Fruit fly (Drosophila melanogaster) whole organism, wandering third instar larva: ENCODE results near the gene CG14645.

Experiments used
- Abd-B ChIP-seq: fragments of >200 bp; optimal IDR thresholded peaks from 2 replicates; lab custom pipeline; 2017; ENCODE audit warnings: missing biosample characterization, missing genetic modification characterization
- Myc ChIP-seq: fragments of >200 bp; optimal IDR thresholded peaks from 2 replicates; lab custom pipeline; 2017
- foxo ChIP-seq, 2 experiments: fragments of 200-800 bp; sonication (Bioruptor generic); optimal IDR thresholded peaks; 2 replicates in 1 of 2; 3 replicates in 1 of 2; lab custom pipeline; 2016 to 2017; ENCODE audit warnings: missing biosample characterization in 2 of 2, missing genetic modification characterization in 2 of 2
- fru ChIP-seq: fragments of 200-800 bp; sonication (Bioruptor generic); optimal IDR thresholded peaks from 3 replicates; lab custom pipeline; 2016; ENCODE audit warnings: missing biosample characterization, mild to moderate bottlenecking, missing genetic modification characterization
- lola ChIP-seq: fragments of >200 bp; optimal IDR thresholded peaks from 2 replicates; lab custom pipeline; 2017; ENCODE audit warnings: missing biosample characterization, missing genetic modification characterization
- psq ChIP-seq: fragments of 200-800 bp; sonication (Bioruptor generic); optimal IDR thresholded peaks from 3 replicates; lab custom pipeline; 2017; ENCODE audit warnings: missing biosample characterization, mild to moderate bottlenecking, missing genetic modification characterization, moderate library complexity
- usp ChIP-seq: fragments of >200 bp; optimal IDR thresholded peaks from 2 replicates; lab custom pipeline; 2017; ENCODE audit warnings: missing biosample characterization, missing genetic modification characterization

DNA sequence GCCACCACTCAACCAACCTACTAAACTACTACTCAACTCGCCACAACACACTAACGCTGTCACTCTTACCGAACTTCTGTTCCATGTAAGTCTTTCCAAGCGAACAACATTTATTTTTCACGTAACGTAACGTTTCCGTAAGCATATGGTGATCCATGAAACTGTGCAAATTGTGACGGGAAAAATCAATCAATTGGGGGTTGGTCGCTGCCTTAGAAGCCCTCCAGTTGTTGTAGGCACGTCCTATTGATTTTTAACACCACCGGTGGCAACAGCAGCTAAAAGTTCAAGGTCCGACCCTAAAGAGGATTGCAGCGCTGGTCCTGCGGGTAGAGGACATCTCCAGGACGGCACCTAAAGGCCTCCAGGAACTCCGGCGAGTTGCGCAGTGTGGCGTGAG is 42.7 kb upstream of the CG14645 start:
- TF ChIP-seq psq (GFP tag; lab: Kevin White, UChicago): no peak
- TF ChIP-seq foxo (GFP tag; optimal IDR thresholded peaks at IDR 0.05; lab: Kevin White, UChicago): no peak
- no peak for TF ChIP-seq Abd-B (GFP tag; lab: Kevin White, UChicago)
- TF ChIP-seq fru (GFP tag; lab: Kevin White, UChicago): no peak
- no peak for TF ChIP-seq Myc (lab: Kevin White, UChicago)
- TF ChIP-seq lola (GFP tag; lab: Kevin White, UChicago): no peak
- no peak for TF ChIP-seq usp (GFP tag; lab: Kevin White, UChicago)
